Fruit fly (Drosophila melanogaster): ENCODE data around the gene Zip71B.

Zip71B gene

dm6 chr3L:15034061-15034713 is 42.1 kb downstream of the Zip71B start (continued):
- TF ChIP-seq CG13624 (GFP tag; optimal IDR thresholded peaks at IDR 0.05), result no peak
- TF ChIP-seq CG10565 (GFP tag; optimal IDR thresholded peaks at IDR 0.05), result no peak
- no peak for TF ChIP-seq trh (GFP tag; optimal IDR thresholded peaks at IDR 0.05)
- no peak for TF ChIP-seq CG6254 (GFP tag; optimal IDR thresholded peaks at IDR 0.05)
- TF ChIP-seq CG3163 (GFP tag; optimal IDR thresholded peaks at IDR 0.05), result no peak
- TF ChIP-seq dysf (GFP tag; IDR thresholded peaks at IDR 0.05), result 0 out of 3 replicates have a peak, but pooled peaks have one; percentile 27
- no peak for TF ChIP-seq Chrac-16 (GFP tag; optimal IDR thresholded peaks at IDR 0.05)
- TF ChIP-seq pb (GFP tag; optimal IDR thresholded peaks at IDR 0.05), result no peak
- TF ChIP-seq CG12744 (GFP tag; optimal IDR thresholded peaks at IDR 0.05), result no peak
- TF ChIP-seq trem (tag; optimal IDR thresholded peaks at IDR 0.05), result no peak
- TF ChIP-seq tx (GFP tag; optimal IDR thresholded peaks at IDR 0.05), result no peak
- no peak for TF ChIP-seq chif (GFP tag; optimal IDR thresholded peaks at IDR 0.05)
- TF ChIP-seq Lhr (GFP tag; optimal IDR thresholded peaks at IDR 0.05), result no peak
- no peak for TF ChIP-seq Gsc (GFP tag; IDR thresholded peaks at IDR 0.05)
- no peak for TF ChIP-seq zen2 (GFP tag; IDR thresholded peaks at IDR 0.05; ENCODE audit: partially characterized antibody)
- no peak for TF ChIP-seq unc-4 (GFP tag; IDR thresholded peaks at IDR 0.05; ENCODE audit: partially characterized antibody)
- peak; percentile 85 for TF ChIP-seq CG7556 (GFP tag; optimal IDR thresholded peaks at IDR 0.05)
- TF ChIP-seq Sry-δ (GFP tag; optimal IDR thresholded peaks at IDR 0.05), result no peak
- TF ChIP-seq CG10543 (GFP tag; optimal IDR thresholded peaks at IDR 0.05), result peak; percentile 58
- TF ChIP-seq CG3726 (GFP tag; IDR thresholded peaks at IDR 0.05), result no peak
- peak; percentile 63 for TF ChIP-seq dmrt99B (tag; optimal IDR thresholded peaks at IDR 0.05)
- TF ChIP-seq sisA (GFP tag; IDR thresholded peaks at IDR 0.05), result no peak
- TF ChIP-seq usp (GFP tag; optimal IDR thresholded peaks at IDR 0.05), result no peak
- TF ChIP-seq Hr78 (GFP tag; optimal IDR thresholded peaks at IDR 0.05), result no peak
- TF ChIP-seq CG14050 (GFP tag; IDR thresholded peaks at IDR 0.05), result no peak
- no peak for TF ChIP-seq Myb (GFP tag; optimal IDR thresholded peaks at IDR 0.05)
- no peak for TF ChIP-seq CG11093 (GFP tag; IDR thresholded peaks at IDR 0.05)
- no peak for TF ChIP-seq Lim3 (GFP tag; IDR thresholded peaks at IDR 0.05)
- no peak for TF ChIP-seq Opbp (GFP tag; IDR thresholded peaks at IDR 0.05; ENCODE audit: partially characterized antibody)
- TF ChIP-seq Bdp1 (GFP tag; optimal IDR thresholded peaks at IDR 0.05), result no peak
- no peak for TF ChIP-seq CG2202 (tag; optimal IDR thresholded peaks at IDR 0.05)
- peak; percentile 58 for TF ChIP-seq lab (GFP tag; optimal IDR thresholded peaks at IDR 0.05)
- no peak for TF ChIP-seq CG32767 (GFP tag; IDR thresholded peaks at IDR 0.05)
- no peak for TF ChIP-seq Dp (GFP tag; optimal IDR thresholded peaks at IDR 0.05)
- TF ChIP-seq CG18599 (GFP tag; optimal IDR thresholded peaks at IDR 0.05), result peak; percentile 82
- no peak for TF ChIP-seq org-1 (GFP tag; optimal IDR thresholded peaks at IDR 0.05)
- TF ChIP-seq abd-A (tag; optimal IDR thresholded peaks at IDR 0.05), result peak; percentile 34
- TF ChIP-seq CG18476 (GFP tag; optimal IDR thresholded peaks at IDR 0.05), result no peak
- no peak for TF ChIP-seq croc (GFP tag; conservative IDR thresholded peaks at IDR 0.05)
- TF ChIP-seq maf-S (GFP tag; optimal IDR thresholded peaks at IDR 0.05), result no peak
- TF ChIP-seq al (GFP tag; IDR thresholded peaks at IDR 0.05), result no peak
- peak; percentile 56 for TF ChIP-seq Med (GFP tag)
- TF ChIP-seq jing (GFP tag; optimal IDR thresholded peaks at IDR 0.05), result no peak
- TF ChIP-seq sens-2 (GFP tag; IDR thresholded peaks at IDR 0.05), result no peak
- no peak for TF ChIP-seq Elba2 (GFP tag; optimal IDR thresholded peaks at IDR 0.05)
- peak; percentile 15 for TF ChIP-seq Fer3 (tag; optimal IDR thresholded peaks at IDR 0.05)
- no peak for TF ChIP-seq CG4820 (GFP tag; optimal IDR thresholded peaks at IDR 0.05)
- no peak for TF ChIP-seq grn (GFP tag; optimal IDR thresholded peaks at IDR 0.05)
- no peak for TF ChIP-seq CG17186 (GFP tag; optimal IDR thresholded peaks at IDR 0.05)
- TF ChIP-seq CG11504 (tag; optimal IDR thresholded peaks at IDR 0.05), result peak; percentile 72
- TF ChIP-seq CG17328 (GFP tag; IDR thresholded peaks at IDR 0.05), result no peak
